Fruit fly (Drosophila melanogaster): ENCODE measurements around the gene CG10132.

The CG10132 gene

dm6 chr2L:19567305-19567898 is 48.8 kb downstream of the CG10132 start:
- TF ChIP-seq Ets96B (tag; optimal IDR thresholded peaks at IDR 0.05) (no peak), Eip78C (GFP tag) (peak; percentile 25), vri (GFP tag; optimal IDR thresholded peaks at IDR 0.05) (peak; percentile 7), CG3032 (tag; optimal IDR thresholded peaks at IDR 0.05) (no peak)

- TF ChIP-seq CG6808 (GFP tag; optimal IDR thresholded peaks at IDR 0.05), result no peak
- no peak for TF ChIP-seq CG34406 (GFP tag; optimal IDR thresholded peaks at IDR 0.05)
- peak; percentile 22 for TF ChIP-seq dac (GFP tag; optimal IDR thresholded peaks at IDR 0.05)
- no peak for TF ChIP-seq fd59A (GFP tag; optimal IDR thresholded peaks at IDR 0.05)
- no peak for TF ChIP-seq ss (GFP tag; optimal IDR thresholded peaks at IDR 0.05)
- no peak for TF ChIP-seq CG6854 (GFP tag; optimal IDR thresholded peaks at IDR 0.05)
- peak; percentile 54 for TF ChIP-seq OdsH (GFP tag; optimal IDR thresholded peaks at IDR 0.05)
- peak; percentile 27 for TF ChIP-seq cyc (GFP tag; optimal IDR thresholded peaks at IDR 0.05)
- TF ChIP-seq CG6276 (GFP tag; optimal IDR thresholded peaks at IDR 0.05), result no peak
- TF ChIP-seq CG4318 (GFP tag; optimal IDR thresholded peaks at IDR 0.05), result peak; percentile 28
- TF ChIP-seq Met (GFP tag; optimal IDR thresholded peaks at IDR 0.05), result peak; percentile 43
- 0 out of 3 replicates have a peak, but pooled peaks have one; percentile 39 for TF ChIP-seq CG8119 (GFP tag; IDR thresholded peaks at IDR 0.05)
- TF ChIP-seq vri (GFP tag; optimal IDR thresholded peaks at IDR 0.05), result peak; percentile 4
- no peak for TF ChIP-seq spab (GFP tag; optimal IDR thresholded peaks at IDR 0.05)
- peak; percentile 90 for TF ChIP-seq svp (GFP tag)
- no peak for TF ChIP-seq CG16779 (tag; optimal IDR thresholded peaks at IDR 0.05)
- peak; percentile 37 for TF ChIP-seq Eip93F (GFP tag; optimal IDR thresholded peaks at IDR 0.05)
- TF ChIP-seq salr (GFP tag; optimal IDR thresholded peaks at IDR 0.05), result no peak
- TF ChIP-seq CG6163 (GFP tag; IDR thresholded peaks at IDR 0.05), result peak; percentile 56; the same call in 2 of the 3 replicates
- peak; percentile 37 for TF ChIP-seq achi (GFP tag; optimal IDR thresholded peaks at IDR 0.05)
- no peak for TF ChIP-seq Eip75B (GFP tag; optimal IDR thresholded peaks at IDR 0.05)
- TF ChIP-seq Ets96B (tag; optimal IDR thresholded peaks at IDR 0.05), result no peak
- peak; percentile 52 for TF ChIP-seq topi (GFP tag; optimal IDR thresholded peaks at IDR 0.05)
- peak; percentile 22 for TF ChIP-seq Sox102F (GFP tag; optimal IDR thresholded peaks at IDR 0.05)
- TF ChIP-seq CG3032 (tag; optimal IDR thresholded peaks at IDR 0.05), result peak; percentile 5
- peak; percentile 49 for TF ChIP-seq lz (GFP tag; optimal IDR thresholded peaks at IDR 0.05)
- no peak for TF ChIP-seq Sox15 (GFP tag; optimal IDR thresholded peaks at IDR 0.05)
- TF ChIP-seq Eip78C (GFP tag), result peak; percentile 83
- peak; percentile 69 for TF ChIP-seq CG32006 (GFP tag; optimal IDR thresholded peaks at IDR 0.05)
- TF ChIP-seq net (GFP tag; optimal IDR thresholded peaks at IDR 0.05), result peak; percentile 31
- no peak for TF ChIP-seq dsx (GFP tag; optimal IDR thresholded peaks at IDR 0.05; ENCODE audit: poor library complexity, severe bottlenecking)
- peak; percentile 8 for TF ChIP-seq acj6 (GFP tag; optimal IDR thresholded peaks at IDR 0.05)
- peak; percentile 51 for TF ChIP-seq esn (GFP tag; optimal IDR thresholded peaks at IDR 0.05)
- peak; percentile 35 for TF ChIP-seq CG3919 (GFP tag; optimal IDR thresholded peaks at IDR 0.05)
- peak; percentile 44 for TF ChIP-seq Hr39 (GFP tag; optimal IDR thresholded peaks at IDR 0.05)
- TF ChIP-seq Sox14 (GFP tag; optimal IDR thresholded peaks at IDR 0.05), result no peak
- no peak for TF ChIP-seq Smox (GFP tag; optimal IDR thresholded peaks at IDR 0.05)
- TF ChIP-seq Hr4 (GFP tag; optimal IDR thresholded peaks at IDR 0.05), result peak; percentile 73
- TF ChIP-seq Gug (GFP tag; IDR thresholded peaks at IDR 0.05), result peak; percentile 37
- peak; percentile 54 for TF ChIP-seq pdm3 (GFP tag; optimal IDR thresholded peaks at IDR 0.05)
- TF ChIP-seq CG10631 (GFP tag; optimal IDR thresholded peaks at IDR 0.05), result peak; percentile 33
- TF ChIP-seq CG7368 (GFP tag; optimal IDR thresholded peaks at IDR 0.05), result no peak
- TF ChIP-seq CG1621 (tag; optimal IDR thresholded peaks at IDR 0.05), result no peak
- TF ChIP-seq Hr38 (GFP tag; optimal IDR thresholded peaks at IDR 0.05), result no peak
- TF ChIP-seq eg (GFP tag; IDR thresholded peaks at IDR 0.05), result peak; percentile 59; the same call in 1 of the 3 replicates
- TF ChIP-seq CG11762 (GFP tag; optimal IDR thresholded peaks at IDR 0.05; ENCODE audit: insufficient read depth), result no peak
- TF ChIP-seq CG6792 (GFP tag; optimal IDR thresholded peaks at IDR 0.05), result no peak
- peak; percentile 28 for TF ChIP-seq CG10669 (GFP tag; optimal IDR thresholded peaks at IDR 0.05)
Observed at dm6 chr2L:19570806-19571254, 52.2 kb downstream of the CG10132 start.
